Worm (Caenorhabditis elegans) whole organism, L3 larva: ENCODE results near the gene clec-239.

Experiments used
- R02D3.7 ChIP-seq: fragments of 150-350 bp; optimal IDR thresholded peaks from 2 replicates; lab custom pipeline; 2014; ENCODE audit warnings: missing biosample characterization, missing genetic modification characterization
- ama-1 ChIP-seq: fragments of 150-350 bp; optimal IDR thresholded peaks from 2 replicates; lab custom pipeline; 2018
- egl-27 ChIP-seq: sonication (generic microtip); optimal IDR thresholded peaks from 4 replicates; lab custom pipeline; 2017; ENCODE audit warnings: missing biosample characterization, missing genetic modification reagents, missing genetic modification characterization
- fkh-10 ChIP-seq: sonication (generic microtip); optimal IDR thresholded peaks from 2 replicates; lab custom pipeline; 2017; ENCODE audit warnings: missing biosample characterization, missing genetic modification reagents, missing genetic modification characterization
- nfya-1 ChIP-seq: sonication (generic microtip); optimal IDR thresholded peaks from 2 replicates; lab custom pipeline; 2017; ENCODE audit warnings: missing genetic modification characterization, mild to moderate bottlenecking, missing compliant biosample characterization, antibody characterized with exemption, moderate library complexity; ENCODE audit not compliant: insufficient read depth
- nhr-237 ChIP-seq: fragments of 150-350 bp; optimal IDR thresholded peaks from 2 replicates; lab custom pipeline; 2014; ENCODE audit warnings: missing biosample characterization, missing genetic modification characterization
- nhr-28 ChIP-seq: fragments of 150-350 bp; optimal IDR thresholded peaks from 2 replicates; lab custom pipeline; 2014; ENCODE audit warnings: missing biosample characterization, missing genetic modification characterization
- pqm-1 ChIP-seq: fragments of 150-350 bp; optimal IDR thresholded peaks from 2 replicates; lab custom pipeline; 2017; ENCODE audit warnings: missing biosample characterization, missing genetic modification characterization, inconsistent platforms
- ztf-11 ChIP-seq: fragments of 150-350 bp; optimal IDR thresholded peaks from 2 replicates; lab custom pipeline; 2014; ENCODE audit warnings: missing biosample characterization, missing genetic modification characterization

- TF ChIP-seq nhr-237 (tag; lab: Kevin White, UChicago) (no peak), ztf-11 (tag; lab: Kevin White, UChicago) (no peak), nfya-1 (tag; lab: Kevin White, UChicago) (no peak), R02D3.7 (tag; lab: Kevin White, UChicago) (no peak), egl-27 (tag; lab: Kevin White, UChicago) (no peak), nhr-28 (tag; lab: Kevin White, UChicago) (no peak), pqm-1 (no peak), ama-1 (lab: Kevin White, UChicago) (no peak), fkh-10 (GFP tag; lab: Kevin White, UChicago) (no peak)
Measured at ce11 chrV:16951504-16951903, 4.8 kb upstream of the clec-239 start, which contains the start of gene clec-238.
